Worm (Caenorhabditis elegans) whole organism, young adult: Measurements from ENCODE around the gene stdh-4.

Experiments used
- attf-3 ChIP-seq: fragments of 200-800 bp; sonication (Bioruptor generic); conservative IDR thresholded peaks from 2 replicates; pipeline ENCODE4 v1.3.6; 2022; ENCODE audit warnings: missing genetic modification reagents, missing genetic modification characterization, missing compliant biosample characterization
- unc-130 ChIP-seq: sonication (generic microtip); optimal IDR thresholded peaks from 2 replicates; lab custom pipeline; 2016; ENCODE audit warnings: missing genetic modification reagents, missing genetic modification characterization, missing compliant biosample characterization

DNA sequence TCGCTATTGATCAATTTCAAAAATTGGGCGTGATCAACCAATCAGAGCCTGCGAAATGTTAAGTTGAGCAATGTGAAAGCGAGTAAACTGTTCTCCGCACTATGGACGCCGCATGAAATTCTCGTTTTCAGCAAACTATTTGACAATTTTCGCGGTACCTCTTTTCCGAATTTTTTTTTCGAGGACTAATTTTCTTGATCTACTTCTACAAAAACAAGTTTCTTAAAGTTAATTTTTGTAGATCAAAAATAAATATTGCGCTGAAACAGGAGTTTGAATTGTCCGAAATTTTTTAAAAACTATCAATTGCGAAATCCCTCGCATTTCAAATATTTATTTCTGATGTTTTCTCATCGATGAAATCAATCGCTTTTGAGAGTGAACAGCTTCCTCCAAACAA is 31.4 kb upstream of the stdh-4 start:
- TF ChIP-seq attf-3 (GFP tag; lab: Robert Waterston, UW) (no peak), unc-130 (GFP tag; lab: Kevin White, UChicago) (no peak)
